Worm (Caenorhabditis elegans) whole organism, mixed stage, embryonic: ENCODE results near the gene B0416.2.

Experiments used
- M03D4.4 ChIP-seq: sonication (generic microtip); optimal IDR thresholded peaks from 2 replicates; lab custom pipeline; 2017; ENCODE audit warnings: mild to moderate bottlenecking, missing genetic modification characterization, missing compliant biosample characterization
- bed-3 ChIP-seq: fragments of 200-800 bp; sonication (Bioruptor generic); optimal IDR thresholded peaks from 3 replicates; lab custom pipeline; 2018; ENCODE audit warnings: mild to moderate bottlenecking, missing genetic modification characterization, moderate library complexity, missing compliant biosample characterization
- blmp-1 ChIP-seq: fragments of 150-350 bp; optimal IDR thresholded peaks from 2 replicates; lab custom pipeline; 2014; ENCODE audit warnings: missing biosample characterization, missing genetic modification characterization
- ceh-39 ChIP-seq: fragments of 150-350 bp; optimal IDR thresholded peaks from 2 replicates; lab custom pipeline; 2014; ENCODE audit warnings: missing biosample characterization, missing genetic modification characterization
- ceh-43 ChIP-seq: fragments of 200-800 bp; sonication (Bioruptor generic); optimal IDR thresholded peaks from 2 replicates; lab custom pipeline; 2018; ENCODE audit warnings: mild to moderate bottlenecking, missing genetic modification characterization, moderate library complexity, missing compliant biosample characterization
- ceh-83 ChIP-seq: fragments of 200-800 bp; sonication (Bioruptor generic); optimal IDR thresholded peaks from 2 replicates; lab custom pipeline; 2018; ENCODE audit warnings: mild to moderate bottlenecking, missing genetic modification characterization, missing compliant biosample characterization
- ces-1 ChIP-seq: fragments of 150-350 bp; optimal IDR thresholded peaks from 2 replicates; lab custom pipeline; 2014; ENCODE audit warnings: missing biosample characterization, missing genetic modification reagents, missing genetic modification characterization
- cnd-1 ChIP-seq: fragments of 200-800 bp; sonication (Bioruptor generic); optimal IDR thresholded peaks from 2 replicates; lab custom pipeline; 2018; ENCODE audit warnings: mild to moderate bottlenecking, missing genetic modification characterization, missing compliant biosample characterization
- drap-1 ChIP-seq: fragments of 200-800 bp; sonication (Bioruptor generic); optimal IDR thresholded peaks from 3 replicates; lab custom pipeline; 2018; ENCODE audit warnings: mild to moderate bottlenecking, missing genetic modification characterization, missing compliant biosample characterization
- elt-1 ChIP-seq: sonication (generic microtip); optimal IDR thresholded peaks from 2 replicates; lab custom pipeline; 2017; ENCODE audit warnings: missing genetic modification characterization, mild to moderate bottlenecking, missing compliant biosample characterization, antibody characterized with exemption, moderate library complexity, borderline replicate concordance; ENCODE audit not compliant: insufficient read depth
- elt-3 ChIP-seq: fragments of 150-350 bp; optimal IDR thresholded peaks from 2 replicates; lab custom pipeline; 2014; ENCODE audit warnings: missing biosample characterization, missing genetic modification characterization
- flh-1 ChIP-seq: fragments of 200-800 bp; sonication (Bioruptor generic); optimal IDR thresholded peaks from 2 replicates; lab custom pipeline; 2018; ENCODE audit warnings: mild to moderate bottlenecking, missing genetic modification characterization, moderate library complexity, missing compliant biosample characterization
- ham-2 ChIP-seq: fragments of 200-800 bp; sonication (Bioruptor generic); optimal IDR thresholded peaks from 2 replicates; lab custom pipeline; 2018; ENCODE audit warnings: mild to moderate bottlenecking, missing genetic modification characterization, missing compliant biosample characterization
- hlh-1 ChIP-seq: fragments of 150-350 bp; optimal IDR thresholded peaks from 2 replicates; lab custom pipeline; 2014; ENCODE audit warnings: missing biosample characterization, missing genetic modification reagents, missing genetic modification characterization
- lin-13 ChIP-seq: fragments of 150-350 bp; optimal IDR thresholded peaks from 2 replicates; lab custom pipeline; 2014; ENCODE audit warnings: missing biosample characterization, missing genetic modification characterization
- lin-32 ChIP-seq: fragments of 200-800 bp; sonication (Bioruptor generic); optimal IDR thresholded peaks from 2 replicates; lab custom pipeline; 2018; ENCODE audit warnings: mild to moderate bottlenecking, missing genetic modification characterization, missing compliant biosample characterization
- lsy-2 ChIP-seq: fragments of 150-350 bp; optimal IDR thresholded peaks from 2 replicates; lab custom pipeline; 2014; ENCODE audit warnings: missing biosample characterization, missing genetic modification characterization
- mab-5 ChIP-seq: fragments of 150-350 bp; optimal IDR thresholded peaks from 2 replicates; lab custom pipeline; 2014; ENCODE audit warnings: missing biosample characterization, missing genetic modification characterization
- mep-1 ChIP-seq: fragments of 150-350 bp; optimal IDR thresholded peaks from 2 replicates; lab custom pipeline; 2017; ENCODE audit warnings: missing biosample characterization, missing genetic modification reagents, missing genetic modification characterization, inconsistent platforms
- mls-2 ChIP-seq: sonication (generic microtip); optimal IDR thresholded peaks from 2 replicates; lab custom pipeline; 2016; ENCODE audit warnings: mild to moderate bottlenecking, missing genetic modification characterization, moderate library complexity, missing compliant biosample characterization
- nhr-12 ChIP-seq: fragments of 150-350 bp; optimal IDR thresholded peaks from 2 replicates; lab custom pipeline; 2014; ENCODE audit warnings: missing biosample characterization, missing genetic modification characterization
- nhr-237 ChIP-seq: fragments of 150-350 bp; optimal IDR thresholded peaks from 2 replicates; lab custom pipeline; 2014; ENCODE audit warnings: missing biosample characterization, missing genetic modification characterization
- nhr-28 ChIP-seq: fragments of 150-350 bp; optimal IDR thresholded peaks from 2 replicates; lab custom pipeline; 2014; ENCODE audit warnings: missing biosample characterization, missing genetic modification characterization
- nhr-76 ChIP-seq: sonication (generic microtip); optimal IDR thresholded peaks from 2 replicates; lab custom pipeline; 2017; ENCODE audit warnings: missing biosample characterization, missing genetic modification characterization
- pha-4 ChIP-seq: fragments of 150-350 bp; optimal IDR thresholded peaks from 2 replicates; lab custom pipeline; 2018; ENCODE audit warnings: missing biosample characterization, missing genetic modification reagents, missing genetic modification characterization
- sem-2 ChIP-seq: fragments of 200-800 bp; sonication (Bioruptor generic); optimal IDR thresholded peaks from 2 replicates; lab custom pipeline; 2018; ENCODE audit warnings: mild to moderate bottlenecking, missing genetic modification characterization, missing compliant biosample characterization
- snpc-4 ChIP-seq: fragments of 150-350 bp; optimal IDR thresholded peaks from 2 replicates; lab custom pipeline; 2014; ENCODE audit warnings: missing biosample characterization, missing genetic modification characterization
- sptf-1 ChIP-seq: sonication (generic microtip); optimal IDR thresholded peaks from 2 replicates; lab custom pipeline; 2017; ENCODE audit warnings: mild to moderate bottlenecking, missing genetic modification characterization, moderate library complexity, missing compliant biosample characterization
- tbx-8 ChIP-seq: fragments of 200-800 bp; sonication (Bioruptor generic); optimal IDR thresholded peaks from 2 replicates; lab custom pipeline; 2018; ENCODE audit warnings: mild to moderate bottlenecking, missing genetic modification characterization, moderate library complexity, missing compliant biosample characterization
- unc-120 ChIP-seq: sonication (generic microtip); optimal IDR thresholded peaks from 2 replicates; lab custom pipeline; 2017; ENCODE audit warnings: missing genetic modification characterization, missing compliant biosample characterization; ENCODE audit not compliant: poor library complexity, severe bottlenecking
- unc-39 ChIP-seq: fragments of 150-350 bp; optimal IDR thresholded peaks from 2 replicates; lab custom pipeline; 2014; ENCODE audit warnings: missing biosample characterization, missing genetic modification characterization
- unc-62 ChIP-seq: fragments of 150-350 bp; optimal IDR thresholded peaks from 2 replicates; lab custom pipeline; 2014; ENCODE audit warnings: missing biosample characterization, missing genetic modification reagents, missing genetic modification characterization
- zip-8 ChIP-seq: fragments of 150-350 bp; optimal IDR thresholded peaks from 2 replicates; lab custom pipeline; 2014; ENCODE audit warnings: missing biosample characterization, missing genetic modification characterization
- ztf-11 ChIP-seq: fragments of 150-350 bp; optimal IDR thresholded peaks from 2 replicates; lab custom pipeline; 2014; ENCODE audit warnings: missing biosample characterization, missing genetic modification characterization

B0416.2 gene

DNA sequence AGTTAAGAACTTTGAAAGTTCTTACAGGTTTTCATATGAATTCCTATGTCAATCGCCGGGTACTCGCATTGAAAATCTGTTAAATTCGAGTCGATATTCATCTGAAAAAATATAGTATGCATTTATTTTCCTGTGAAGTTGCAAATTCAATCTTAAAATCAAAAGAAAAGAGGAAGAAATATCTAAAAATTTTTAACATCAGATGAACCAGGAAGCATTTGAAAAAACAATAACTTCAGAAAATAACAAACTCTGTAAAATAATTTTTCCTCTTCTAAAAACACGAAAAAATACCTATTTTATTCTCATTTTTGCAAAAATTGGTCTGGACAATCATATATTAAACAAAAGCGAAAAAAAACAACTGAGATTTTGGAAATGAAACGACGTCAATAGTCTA, 20.1 kb downstream of the B0416.2 start, which contains the start of gene npr-7:
Gene npr-7 (minus strand): TSS at position 101 of the 400 bp plus-strand sequence.
- TF ChIP-seq nhr-76 (tag; lab: Kevin White, UChicago) = no peak
- TF ChIP-seq mep-1 = no peak
- no peak for TF ChIP-seq nhr-28 (tag; lab: Kevin White, UChicago)
- no peak for TF ChIP-seq blmp-1
- TF ChIP-seq ceh-83 (GFP tag; lab: Kevin White, UChicago) = no peak
- no peak for TF ChIP-seq sem-2 (GFP tag; lab: Kevin White, UChicago)
- TF ChIP-seq elt-3 (tag; lab: Kevin White, UChicago) = no peak
- TF ChIP-seq sptf-1 (tag; lab: Kevin White, UChicago) = no peak
- no peak for TF ChIP-seq nhr-237 (tag; lab: Kevin White, UChicago)
- no peak for TF ChIP-seq nhr-12 (tag; lab: Kevin White, UChicago)
- TF ChIP-seq elt-1 = no peak
- TF ChIP-seq zip-8 = no peak
- no peak for TF ChIP-seq hlh-1 (tag; lab: Kevin White, UChicago)
- TF ChIP-seq bed-3 (GFP tag; lab: Kevin White, UChicago) = no peak
- no peak for TF ChIP-seq lsy-2
- TF ChIP-seq ztf-11 = no peak
- no peak for TF ChIP-seq flh-1 (GFP tag; lab: Kevin White, UChicago)

DNA sequence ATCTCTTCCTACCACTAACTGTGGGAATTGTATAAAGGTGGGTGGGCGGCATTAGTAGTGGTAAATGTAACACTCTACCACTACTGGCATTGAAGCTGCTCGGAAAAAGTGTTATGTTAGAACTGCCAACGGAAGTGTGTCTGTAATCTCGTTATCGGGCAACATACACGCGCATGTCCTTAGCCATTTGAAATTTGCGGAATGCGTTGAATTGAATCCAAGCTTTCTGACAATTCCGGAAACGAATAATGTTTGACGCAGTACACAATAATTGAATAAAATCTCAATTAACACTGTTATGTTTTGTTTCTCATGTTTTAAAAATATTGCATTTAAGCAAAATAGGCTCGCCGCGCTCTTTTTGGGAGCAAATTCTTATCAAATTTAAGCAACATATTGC, 26.0 kb downstream of the B0416.2 start:
- TF ChIP-seq unc-39 (tag; lab: Kevin White, UChicago) (no peak), unc-120 (no peak), hlh-1 (tag; lab: Kevin White, UChicago) (no peak), nhr-28 (tag; lab: Kevin White, UChicago) (no peak), nhr-12 (tag; lab: Kevin White, UChicago) (no peak), ces-1 (peak; percentile 85)
- TF ChIP-seq, all 35 proteins: peak for 1

DNA sequence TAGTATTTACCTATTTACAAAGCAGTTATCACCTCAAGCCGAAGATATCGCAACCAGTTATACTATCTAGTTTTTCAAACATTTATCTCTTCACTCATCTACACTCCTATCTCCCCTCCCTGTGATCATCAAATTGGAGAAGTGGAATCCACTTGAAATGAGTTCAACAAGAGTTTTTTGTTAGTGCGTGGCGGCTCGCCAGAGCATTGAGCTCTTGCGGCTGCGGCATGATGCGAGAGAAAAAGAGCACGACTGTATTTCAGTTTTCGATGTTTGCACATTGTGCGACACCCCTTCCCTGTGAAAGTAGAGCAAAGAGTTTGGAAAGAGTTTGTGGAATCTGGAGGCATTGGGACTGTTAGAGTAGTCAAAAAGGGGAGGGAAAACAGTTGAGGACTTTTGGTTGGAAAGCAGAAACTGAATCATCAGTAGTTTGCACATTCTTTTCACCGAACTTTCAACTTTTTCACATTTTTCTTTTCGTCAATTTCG, 31.8 kb downstream of the B0416.2 start, which contains the start of gene T20B5.2:
Gene T20B5.2 (plus strand): TSS at position 442 of the 492 bp plus-strand sequence.
- no peak for TF ChIP-seq unc-62 (GFP tag; lab: Kevin White, UChicago)
- no peak for TF ChIP-seq elt-3 (tag; lab: Kevin White, UChicago)
- no peak for TF ChIP-seq unc-120
- TF ChIP-seq ceh-39 = no peak
- TF ChIP-seq snpc-4 = no peak
- no peak for TF ChIP-seq lsy-2
- no peak for TF ChIP-seq sptf-1 (tag; lab: Kevin White, UChicago)
- TF ChIP-seq pha-4 = no peak
- TF ChIP-seq nhr-12 (tag; lab: Kevin White, UChicago) = no peak
- no peak for TF ChIP-seq sem-2 (GFP tag; lab: Kevin White, UChicago)
- TF ChIP-seq ham-2 = no peak
- no peak for TF ChIP-seq ceh-43 (GFP tag; lab: Kevin White, UChicago)
- no peak for TF ChIP-seq nhr-237 (tag; lab: Kevin White, UChicago)
- no peak for TF ChIP-seq zip-8
- TF ChIP-seq blmp-1 = no peak
- no peak for TF ChIP-seq ces-1

DNA sequence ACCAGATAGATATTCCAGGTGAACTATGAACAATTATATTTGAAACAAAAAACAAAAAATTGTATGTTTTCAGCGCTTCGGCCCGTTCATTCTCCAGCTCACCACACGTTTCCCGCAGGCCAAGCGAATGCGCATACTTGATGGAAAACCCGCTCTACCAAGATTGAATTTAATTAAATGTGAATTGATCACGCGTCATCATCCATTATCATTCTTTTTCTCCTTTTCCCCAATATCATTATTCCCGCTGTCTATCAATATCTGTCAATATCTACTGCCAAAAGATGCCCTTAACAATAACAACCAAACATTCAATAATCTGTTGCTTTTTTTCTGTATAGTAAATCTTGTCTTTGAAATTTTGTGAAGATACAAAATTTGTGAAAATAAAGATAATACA, 37.3 kb downstream of the B0416.2 start:
- TF ChIP-seq lin-13 (tag; lab: Kevin White, UChicago) (no peak), sem-2 (GFP tag; lab: Kevin White, UChicago) (no peak), bed-3 (GFP tag; lab: Kevin White, UChicago) (no peak), nhr-28 (tag; lab: Kevin White, UChicago) (no peak), unc-39 (tag; lab: Kevin White, UChicago) (no peak), mls-2 (tag; lab: Kevin White, UChicago) (no peak), lsy-2 (no peak), blmp-1 (no peak), nhr-76 (tag; lab: Kevin White, UChicago) (no peak), elt-3 (tag; lab: Kevin White, UChicago) (no peak), ceh-43 (GFP tag; lab: Kevin White, UChicago) (no peak), ces-1 (no peak), sptf-1 (tag; lab: Kevin White, UChicago) (no peak), tbx-8 (GFP tag; lab: Kevin White, UChicago) (no peak), cnd-1 (tag; lab: Kevin White, UChicago) (no peak), lin-32 (no peak)

DNA sequence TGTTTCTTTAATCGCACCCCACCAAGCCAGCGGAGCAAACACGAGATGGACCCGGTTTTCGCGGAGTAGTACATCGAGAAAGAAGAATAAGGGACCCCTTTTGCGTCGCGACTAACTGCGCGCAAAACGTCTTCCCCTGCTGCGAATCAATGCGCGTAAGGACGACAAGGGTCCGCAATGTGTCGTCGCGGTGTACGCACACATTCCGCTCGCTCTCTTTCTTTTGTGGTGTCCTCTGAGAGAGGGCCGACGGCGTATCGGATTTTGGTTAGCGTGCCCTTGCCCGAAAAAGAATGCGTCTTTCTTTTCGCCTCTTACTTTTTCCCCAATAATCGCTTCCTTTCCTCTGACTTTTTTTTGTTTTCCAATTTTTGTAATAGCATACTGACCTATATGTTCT, 38.9 kb downstream of the B0416.2 start:
- TF ChIP-seq zip-8 (no peak), mep-1 (peak; percentile 86), elt-3 (tag; lab: Kevin White, UChicago) (no peak), ztf-11 (no peak), unc-120 (peak; percentile 33), bed-3 (GFP tag; lab: Kevin White, UChicago) (no peak), nhr-28 (tag; lab: Kevin White, UChicago) (no peak), nhr-12 (tag; lab: Kevin White, UChicago) (no peak), hlh-1 (tag; lab: Kevin White, UChicago) (peak; percentile 32), ham-2 (peak; percentile 21), ces-1 (peak; percentile 77), sptf-1 (tag; lab: Kevin White, UChicago) (peak; percentile 81), blmp-1 (no peak), sem-2 (GFP tag; lab: Kevin White, UChicago) (peak; percentile 21), tbx-8 (GFP tag; lab: Kevin White, UChicago) (peak; percentile 17), ceh-43 (GFP tag; lab: Kevin White, UChicago) (no peak), lin-32 (no peak), flh-1 (GFP tag; lab: Kevin White, UChicago) (peak; percentile 4), drap-1 (peak; percentile 72), ceh-39 (no peak), unc-39 (tag; lab: Kevin White, UChicago) (no peak), pha-4 (peak; percentile 69), lin-13 (tag; lab: Kevin White, UChicago) (peak; percentile 66), unc-62 (GFP tag; lab: Kevin White, UChicago) (no peak), cnd-1 (tag; lab: Kevin White, UChicago) (peak; percentile 37), nhr-76 (tag; lab: Kevin White, UChicago) (no peak), snpc-4 (no peak), ceh-83 (GFP tag; lab: Kevin White, UChicago) (no peak), M03D4.4 (peak; percentile 61), mls-2 (tag; lab: Kevin White, UChicago) (peak; percentile 66), elt-1 (no peak), mab-5 (tag; lab: Kevin White, UChicago) (no peak)
